Fruit fly (Drosophila melanogaster) whole organism, embryonic: Measurements from ENCODE around the gene CG7156.

Source experiments
- B-H2 ChIP-seq: fragments of 200-800 bp; sonication (Bioruptor generic); optimal IDR thresholded peaks from 2 replicates; lab custom pipeline; 2018; ENCODE audit warnings: missing biosample characterization, mild to moderate bottlenecking, missing genetic modification characterization
- Bdp1 ChIP-seq: fragments of 200-800 bp; sonication (Bioruptor generic); optimal IDR thresholded peaks from 3 replicates; lab custom pipeline; 2016; ENCODE audit warnings: missing biosample characterization, missing genetic modification characterization
- C15 ChIP-seq: fragments of 200-800 bp; sonication (Bioruptor generic); IDR thresholded peaks from 3 replicates; pipeline ENCODE4 v1.3.6; 2022; ENCODE audit warnings: missing biosample characterization, missing genetic modification characterization
- CG10147 ChIP-seq: fragments of 200-800 bp; sonication (Bioruptor generic); optimal IDR thresholded peaks from 2 replicates; lab custom pipeline; 2019; ENCODE audit warnings: missing biosample characterization, mild to moderate bottlenecking, missing genetic modification characterization, moderate library complexity
- CG10959 ChIP-seq: fragments of 200-800 bp; sonication (Bioruptor generic); IDR thresholded peaks from 2 replicates; pipeline ENCODE4 v1.3.6; 2022; ENCODE audit warnings: missing biosample characterization, missing genetic modification characterization
- CG15696 ChIP-seq: fragments of 200-800 bp; sonication (Bioruptor generic); optimal IDR thresholded peaks from 2 replicates; lab custom pipeline; 2019; ENCODE audit warnings: missing biosample characterization, mild to moderate bottlenecking, missing genetic modification characterization, moderate library complexity
- CG1602 ChIP-seq: fragments of 200-800 bp; sonication (Bioruptor generic); optimal IDR thresholded peaks from 3 replicates; lab custom pipeline; 2016; ENCODE audit warnings: missing biosample characterization, missing genetic modification characterization
- CG18764 ChIP-seq: fragments of 200-800 bp; sonication (Bioruptor generic); optimal IDR thresholded peaks from 3 replicates; lab custom pipeline; 2016; ENCODE audit warnings: missing biosample characterization, missing genetic modification characterization
- CG2116 ChIP-seq: fragments of 200-800 bp; sonication (Bioruptor generic); optimal IDR thresholded peaks from 3 replicates; lab custom pipeline; 2018; ENCODE audit warnings: missing biosample characterization, mild to moderate bottlenecking, missing genetic modification characterization
- CG30403 ChIP-seq: fragments of 200-800 bp; sonication (Bioruptor generic); optimal IDR thresholded peaks from 3 replicates; lab custom pipeline; 2016; ENCODE audit warnings: missing biosample characterization, missing genetic modification characterization
- CG3065 ChIP-seq: fragments of 200-800 bp; sonication (Bioruptor generic); optimal IDR thresholded peaks from 2 replicates; lab custom pipeline; 2016; ENCODE audit warnings: missing biosample characterization, missing genetic modification characterization
- CG4424 ChIP-seq: fragments of 200-800 bp; sonication (Bioruptor generic); optimal IDR thresholded peaks from 3 replicates; lab custom pipeline; 2016; ENCODE audit warnings: missing biosample characterization, missing genetic modification characterization
- CG4617 ChIP-seq: fragments of 200-800 bp; sonication (Bioruptor generic); optimal IDR thresholded peaks from 3 replicates; lab custom pipeline; 2016; ENCODE audit warnings: missing biosample characterization, missing genetic modification characterization, borderline replicate concordance
- CG5180 ChIP-seq: fragments of 200-800 bp; sonication (Bioruptor generic); optimal IDR thresholded peaks from 3 replicates; lab custom pipeline; 2017; ENCODE audit warnings: missing biosample characterization, missing genetic modification characterization, mild to moderate bottlenecking, moderate library complexity, missing genetic modification reagents
- CG6272 ChIP-seq: fragments of 200-800 bp; sonication (Bioruptor generic); IDR thresholded peaks from 2 replicates; pipeline ENCODE4 v1.3.6; 2022; ENCODE audit warnings: missing biosample characterization, missing genetic modification characterization
- CG6689 ChIP-seq: fragments of 200-800 bp; sonication (Bioruptor generic); IDR thresholded peaks from 2 replicates; pipeline ENCODE4 v1.3.6; 2022; ENCODE audit warnings: missing biosample characterization, missing genetic modification characterization
- CG6854 ChIP-seq: fragments of 200-800 bp; sonication (Bioruptor generic); optimal IDR thresholded peaks from 3 replicates; lab custom pipeline; 2017; ENCODE audit warnings: missing biosample characterization, mild to moderate bottlenecking, missing genetic modification characterization
- CG7987 ChIP-seq: fragments of 200-800 bp; sonication (Bioruptor generic); optimal IDR thresholded peaks from 2 replicates; lab custom pipeline; 2018; ENCODE audit warnings: missing biosample characterization, mild to moderate bottlenecking, missing genetic modification characterization, moderate library complexity
- CG8765 ChIP-seq: fragments of 200-800 bp; sonication (Bioruptor generic); IDR thresholded peaks from 2 replicates; pipeline ENCODE4 v1.3.6; 2022; ENCODE audit warnings: missing biosample characterization, missing genetic modification characterization
- CG8924 ChIP-seq: fragments of 200-800 bp; optimal IDR thresholded peaks from 3 replicates; lab custom pipeline; 2019; ENCODE audit warnings: missing biosample characterization, mild to moderate bottlenecking, missing genetic modification characterization, moderate library complexity
- CG9215 ChIP-seq: fragments of 200-800 bp; sonication (Bioruptor generic); IDR thresholded peaks from 2 replicates; pipeline ENCODE4 v1.3.6; 2022; ENCODE audit warnings: missing biosample characterization, missing genetic modification characterization
- Dbx ChIP-seq: fragments of 200-800 bp; sonication (Bioruptor generic); IDR thresholded peaks from 3 replicates; pipeline ENCODE4 v1.3.6; 2022; ENCODE audit warnings: missing biosample characterization, missing genetic modification characterization
- Dll ChIP-seq: fragments of 200-800 bp; sonication (Bioruptor generic); IDR thresholded peaks from 4 replicates; pipeline ENCODE4 v1.3.6; 2022; ENCODE audit warnings: missing biosample characterization, missing genetic modification characterization; ENCODE audit not compliant: partially characterized antibody
- Drgx ChIP-seq: fragments of 200-800 bp; sonication (Bioruptor generic); IDR thresholded peaks from 2 replicates; pipeline ENCODE4 v1.3.6; 2022; ENCODE audit warnings: missing biosample characterization, missing genetic modification characterization
- Ets97D ChIP-seq: fragments of 200-800 bp; sonication (Bioruptor generic); optimal IDR thresholded peaks from 3 replicates; lab custom pipeline; 2016; ENCODE audit warnings: missing biosample characterization, missing genetic modification characterization
- Hand ChIP-seq: fragments of 200-800 bp; sonication (Bioruptor generic); optimal IDR thresholded peaks from 2 replicates; lab custom pipeline; 2017; ENCODE audit warnings: mild to moderate bottlenecking, missing biosample characterization, missing genetic modification reagents, missing genetic modification characterization
- Hey ChIP-seq: fragments of 200-800 bp; sonication (Bioruptor generic); optimal IDR thresholded peaks from 3 replicates; lab custom pipeline; 2018; ENCODE audit warnings: missing biosample characterization, mild to moderate bottlenecking, missing genetic modification characterization
- Hmr ChIP-seq: fragments of 200-800 bp; sonication (Bioruptor generic); optimal IDR thresholded peaks from 3 replicates; lab custom pipeline; 2017; ENCODE audit warnings: mild to moderate bottlenecking, missing biosample characterization, missing genetic modification reagents, missing genetic modification characterization
- Lhr ChIP-seq: fragments of 200-800 bp; sonication (Bioruptor generic); optimal IDR thresholded peaks from 3 replicates; lab custom pipeline; 2017; ENCODE audit warnings: mild to moderate bottlenecking, missing biosample characterization, missing genetic modification reagents, missing genetic modification characterization
- Lpt ChIP-seq: fragments of >200 bp; optimal IDR thresholded peaks from 2 replicates; lab custom pipeline; 2018; ENCODE audit warnings: missing biosample characterization, missing genetic modification characterization
- Myb ChIP-seq: fragments of 200-800 bp; sonication (Bioruptor generic); optimal IDR thresholded peaks from 2 replicates; lab custom pipeline; 2016; ENCODE audit warnings: missing biosample characterization, missing genetic modification characterization
- NC2β ChIP-seq: fragments of 200-800 bp; sonication (Bioruptor generic); optimal IDR thresholded peaks from 2 replicates; lab custom pipeline; 2016; ENCODE audit warnings: missing biosample characterization, missing genetic modification characterization
- NfI ChIP-seq: fragments of 200-800 bp; sonication (Bioruptor generic); optimal IDR thresholded peaks from 3 replicates; lab custom pipeline; 2018; ENCODE audit warnings: missing biosample characterization, mild to moderate bottlenecking, missing genetic modification characterization, moderate library complexity
- Pdp1 ChIP-seq, 2 experiments: fragments of 200-800 bp; sonication (Bioruptor generic); optimal IDR thresholded peaks; 3 replicates each; lab custom pipeline; 2016; ENCODE audit warnings: missing biosample characterization in 2 of 2, missing genetic modification characterization in 2 of 2, mild to moderate bottlenecking in 1 of 2, moderate library complexity in 1 of 2
- Stat92E ChIP-seq, 3 experiments: fragments of >200 bp in 2 of 3; fragments of 200-800 bp in 1 of 3; sonication (Bioruptor generic) in 1 of 3; optimal IDR thresholded peaks; 2 replicates each; lab custom pipeline; 2017 to 2019; ENCODE audit warnings: missing biosample characterization in 3 of 3, missing genetic modification characterization in 3 of 3, mild to moderate bottlenecking in 1 of 3, moderate library complexity in 1 of 3
- chn ChIP-seq: fragments of 200-800 bp; sonication (Bioruptor generic); optimal IDR thresholded peaks from 2 replicates; lab custom pipeline; 2016; ENCODE audit warnings: missing biosample characterization, missing genetic modification characterization
- dysf ChIP-seq: fragments of 200-800 bp; sonication (Bioruptor generic); IDR thresholded peaks from 3 replicates; pipeline ENCODE4 v1.3.6; 2022; ENCODE audit warnings: missing biosample characterization, missing genetic modification characterization
- esg ChIP-seq: fragments of 200-800 bp; sonication (Bioruptor generic); conservative IDR thresholded peaks from 2 replicates; pipeline ENCODE4 v1.3.6; 2022; ENCODE audit warnings: missing biosample characterization, missing genetic modification characterization
- fd64A ChIP-seq: fragments of 200-800 bp; sonication (Bioruptor generic); optimal IDR thresholded peaks from 3 replicates; lab custom pipeline; 2018; ENCODE audit warnings: missing biosample characterization, mild to moderate bottlenecking, missing genetic modification characterization
- gt ChIP-seq: fragments of 200-800 bp; sonication (Bioruptor generic); IDR thresholded peaks from 2 replicates; pipeline ENCODE4 v1.3.6; 2022; ENCODE audit warnings: missing biosample characterization, missing genetic modification characterization
- jing ChIP-seq: fragments of 200-800 bp; sonication (Bioruptor generic); optimal IDR thresholded peaks from 2 replicates; lab custom pipeline; 2018; ENCODE audit warnings: missing biosample characterization, mild to moderate bottlenecking, missing genetic modification characterization
- kay ChIP-seq: fragments of 200-800 bp; sonication (Bioruptor generic); optimal IDR thresholded peaks from 2 replicates; lab custom pipeline; 2016; ENCODE audit warnings: missing biosample characterization, missing genetic modification characterization
- odd ChIP-seq: fragments of 200-800 bp; sonication (Bioruptor generic); optimal IDR thresholded peaks from 2 replicates; lab custom pipeline; 2017; ENCODE audit warnings: missing biosample characterization, mild to moderate bottlenecking, missing genetic modification characterization
- sd ChIP-seq: fragments of 200-800 bp; sonication (Bioruptor generic); optimal IDR thresholded peaks from 3 replicates; lab custom pipeline; 2018; ENCODE audit warnings: missing biosample characterization, mild to moderate bottlenecking, missing genetic modification characterization, moderate library complexity
- sens-2 ChIP-seq: fragments of 200-800 bp; sonication (Bioruptor generic); IDR thresholded peaks from 2 replicates; pipeline ENCODE4 v1.3.6; 2022; ENCODE audit warnings: missing biosample characterization, missing genetic modification characterization
- slbo ChIP-seq: fragments of 200-800 bp; sonication (Bioruptor generic); IDR thresholded peaks from 2 replicates; pipeline ENCODE4 v1.3.6; 2022; ENCODE audit warnings: missing biosample characterization, missing genetic modification characterization
- sna ChIP-seq: fragments of 200-800 bp; sonication (Bioruptor generic); IDR thresholded peaks from 2 replicates; pipeline ENCODE4 v1.3.6; 2022; ENCODE audit warnings: missing biosample characterization, missing genetic modification characterization; ENCODE audit not compliant: partially characterized antibody
- stwl ChIP-seq: fragments of 200-800 bp; sonication (Bioruptor generic); optimal IDR thresholded peaks from 3 replicates; lab custom pipeline; 2018; ENCODE audit warnings: missing biosample characterization, mild to moderate bottlenecking, missing genetic modification characterization, moderate library complexity
- tx ChIP-seq: fragments of 200-800 bp; sonication (Bioruptor generic); optimal IDR thresholded peaks from 2 replicates; lab custom pipeline; 2016; ENCODE audit warnings: missing biosample characterization, missing genetic modification characterization

The CG7156 gene

dm6 chr3R:18244171-18245043, 2.4 kb upstream of the CG7156 start (continued):
- no peak for TF ChIP-seq Hey (tag; lab: Kevin White, UChicago)
- no peak for TF ChIP-seq CG4617 (GFP tag; lab: Kevin White, UChicago)
- peak; percentile 41; the same call in 1 of the 3 replicates for TF ChIP-seq dysf (GFP tag; lab: Robert Waterston, UW)
- no peak for TF ChIP-seq CG7987 (GFP tag; lab: Kevin White, UChicago)
- TF ChIP-seq tx (GFP tag; lab: Kevin White, UChicago) = no peak
- no peak for TF ChIP-seq Ets97D
- no peak for TF ChIP-seq jing (GFP tag; lab: Kevin White, UChicago)
- no peak for TF ChIP-seq stwl (tag; lab: Kevin White, UChicago)
- no peak for TF ChIP-seq CG10959 (GFP tag; lab: Robert Waterston, UW)
- TF ChIP-seq Dbx (GFP tag; lab: Robert Waterston, UW) = peak; percentile 25; the same call in 1 of the 3 replicates
- TF ChIP-seq C15 (GFP tag; lab: Robert Waterston, UW) = no peak
- TF ChIP-seq CG9215 (GFP tag; lab: Robert Waterston, UW) = no peak
- peak; percentile 6 for TF ChIP-seq NfI (GFP tag; lab: Kevin White, UChicago)
- TF ChIP-seq esg = no peak
- TF ChIP-seq CG8924 (tag; lab: Kevin White, UChicago) = no peak
- TF ChIP-seq CG30403 (GFP tag; lab: Kevin White, UChicago) = no peak
- TF ChIP-seq sens-2 (GFP tag; lab: Robert Waterston, UW) = no peak
- TF ChIP-seq CG3065 (GFP tag; lab: Kevin White, UChicago) = no peak
- peak; percentile 41; the same call in 1 of the 4 replicates for TF ChIP-seq Dll (GFP tag; lab: Robert Waterston, UW)
- no peak for TF ChIP-seq CG10147 (GFP tag; lab: Kevin White, UChicago)
- TF ChIP-seq fd64A (GFP tag; lab: Kevin White, UChicago) = no peak
- TF ChIP-seq CG6854 = no peak
- no peak for TF ChIP-seq odd (GFP tag; lab: Kevin White, UChicago)
- no peak for TF ChIP-seq CG15696 (tag; lab: Kevin White, UChicago)
- no peak for TF ChIP-seq Lhr (GFP tag; lab: Kevin White, UChicago)
- TF ChIP-seq CG8765 = 0 out of 2 replicates have a peak, but pooled peaks have one; percentile 38
- TF ChIP-seq NC2β (GFP tag; lab: Kevin White, UChicago) = no peak
- no peak for TF ChIP-seq chn
- no peak for TF ChIP-seq Bdp1 (GFP tag; lab: Kevin White, UChicago)
- no peak for TF ChIP-seq CG18764 (GFP tag; lab: Kevin White, UChicago)
- TF ChIP-seq kay = peak; percentile 55
- peak; percentile 13; the same call in 1 of the 2 replicates for TF ChIP-seq slbo (GFP tag; lab: Robert Waterston, UW)
- TF ChIP-seq B-H2 (GFP tag; lab: Kevin White, UChicago) = no peak
- TF ChIP-seq Pdp1 (GFP tag; optimal IDR thresholded peaks at IDR 0.05; lab: Kevin White, UChicago) = no peak
- peak; percentile 42 for TF ChIP-seq Hmr
- no peak for TF ChIP-seq CG6689
- no peak for TF ChIP-seq Lpt (GFP tag; lab: Kevin White, UChicago)
- TF ChIP-seq CG4424 = no peak
- TF ChIP-seq CG2116 (GFP tag; lab: Kevin White, UChicago) = no peak
- no peak for TF ChIP-seq Stat92E (GFP tag; optimal IDR thresholded peaks at IDR 0.05; lab: Kevin White, UChicago)
- no peak; the same call in 1 of the 2 replicates for TF ChIP-seq Drgx (GFP tag; lab: Robert Waterston, UW)
- TF ChIP-seq CG6272 (GFP tag; lab: Robert Waterston, UW) = no peak
- no peak for TF ChIP-seq CG1602 (GFP tag; lab: Kevin White, UChicago)
- peak; percentile 18 for TF ChIP-seq Hand (GFP tag; lab: Kevin White, UChicago)
- TF ChIP-seq gt (GFP tag; lab: Robert Waterston, UW) = no peak
- TF ChIP-seq sna (GFP tag; lab: Robert Waterston, UW) = no peak
- no peak for TF ChIP-seq CG5180
- TF ChIP-seq sd (tag; lab: Kevin White, UChicago) = no peak
- TF ChIP-seq Myb (GFP tag; lab: Kevin White, UChicago) = no peak
